Fruit fly (Drosophila melanogaster) whole organism, embryonic: Measurements from ENCODE around the gene Naa80.

Experiments used
- C15 ChIP-seq: fragments of 200-800 bp; sonication (Bioruptor generic); IDR thresholded peaks from 3 replicates; pipeline ENCODE4 v1.3.6; 2022; ENCODE audit warnings: missing biosample characterization, missing genetic modification characterization
- CG11093 ChIP-seq: fragments of 200-800 bp; sonication (Bioruptor generic); IDR thresholded peaks from 3 replicates; pipeline ENCODE4 v1.3.6; 2022; ENCODE audit warnings: missing biosample characterization, missing genetic modification characterization
- CG13894 ChIP-seq: fragments of 200-800 bp; sonication (Bioruptor generic); optimal IDR thresholded peaks from 3 replicates; lab custom pipeline; 2018; ENCODE audit warnings: missing biosample characterization, mild to moderate bottlenecking, missing genetic modification characterization, moderate library complexity
- CG14965 ChIP-seq: fragments of 200-800 bp; sonication (Bioruptor generic); optimal IDR thresholded peaks from 2 replicates; lab custom pipeline; 2016; ENCODE audit warnings: missing biosample characterization, missing genetic modification characterization, borderline replicate concordance
- CG15479 ChIP-seq: fragments of 200-800 bp; sonication (Bioruptor generic); optimal IDR thresholded peaks from 3 replicates; lab custom pipeline; 2019; ENCODE audit warnings: missing biosample characterization, mild to moderate bottlenecking, missing genetic modification characterization, moderate library complexity
- CG17186 ChIP-seq: fragments of 200-800 bp; sonication (Bioruptor generic); optimal IDR thresholded peaks from 3 replicates; lab custom pipeline; 2017; ENCODE audit warnings: missing biosample characterization, missing genetic modification reagents, missing genetic modification characterization
- CG18262 ChIP-seq: fragments of 200-800 bp; optimal IDR thresholded peaks from 3 replicates; lab custom pipeline; 2019; ENCODE audit warnings: missing biosample characterization, mild to moderate bottlenecking, missing genetic modification characterization, moderate library complexity
- CG18476 ChIP-seq: fragments of 200-800 bp; sonication (Bioruptor generic); optimal IDR thresholded peaks from 2 replicates; lab custom pipeline; 2016; ENCODE audit warnings: missing biosample characterization, mild to moderate bottlenecking, missing genetic modification characterization
- CG30431 ChIP-seq: fragments of 200-800 bp; sonication (Bioruptor generic); optimal IDR thresholded peaks from 2 replicates; lab custom pipeline; 2017; ENCODE audit warnings: missing biosample characterization, missing genetic modification characterization
- CG34422 ChIP-seq: fragments of 200-800 bp; sonication (Bioruptor generic); IDR thresholded peaks from 3 replicates; pipeline ENCODE4 v1.3.6; 2022; ENCODE audit warnings: missing biosample characterization, missing genetic modification characterization
- CG6813 ChIP-seq: fragments of 200-800 bp; sonication (Bioruptor generic); optimal IDR thresholded peaks from 2 replicates; lab custom pipeline; 2017; ENCODE audit warnings: missing biosample characterization, missing genetic modification characterization, mild to moderate bottlenecking, moderate library complexity, missing genetic modification reagents
- CG7271 ChIP-seq: fragments of 200-800 bp; sonication (Bioruptor generic); optimal IDR thresholded peaks from 2 replicates; lab custom pipeline; 2018; ENCODE audit warnings: missing biosample characterization, mild to moderate bottlenecking, missing genetic modification characterization, moderate library complexity
- CG8478 ChIP-seq: fragments of >200 bp; optimal IDR thresholded peaks from 2 replicates; lab custom pipeline; 2018
- Chrac-16 ChIP-seq: fragments of 200-800 bp; sonication (Bioruptor generic); optimal IDR thresholded peaks from 3 replicates; lab custom pipeline; 2016; ENCODE audit warnings: missing biosample characterization, missing genetic modification characterization
- CkIIα-i1 ChIP-seq: fragments of 200-800 bp; sonication (Bioruptor generic); IDR thresholded peaks from 2 replicates; pipeline ENCODE4 v1.3.6; 2022; ENCODE audit warnings: missing biosample characterization, missing genetic modification characterization
- CrebB ChIP-seq: fragments of 200-800 bp; sonication (Bioruptor generic); optimal IDR thresholded peaks from 3 replicates; lab custom pipeline; 2018; ENCODE audit warnings: missing biosample characterization, mild to moderate bottlenecking, missing genetic modification characterization
- D19B ChIP-seq: fragments of 200-800 bp; sonication (Bioruptor generic); optimal IDR thresholded peaks from 2 replicates; lab custom pipeline; 2017; ENCODE audit warnings: missing biosample characterization, mild to moderate bottlenecking, missing genetic modification characterization
- Dek ChIP-seq: fragments of 200-800 bp; sonication (Bioruptor generic); optimal IDR thresholded peaks from 3 replicates; lab custom pipeline; 2019; ENCODE audit warnings: missing biosample characterization, mild to moderate bottlenecking, missing genetic modification characterization, moderate library complexity
- E2f1 ChIP-seq: fragments of 200-800 bp; sonication (Bioruptor generic); IDR thresholded peaks from 2 replicates; pipeline ENCODE4 v1.3.6; 2022; ENCODE audit warnings: missing biosample characterization, missing genetic modification characterization
- Fer3 ChIP-seq: fragments of 200-800 bp; sonication (Bioruptor generic); optimal IDR thresholded peaks from 2 replicates; lab custom pipeline; 2018; ENCODE audit warnings: missing biosample characterization, mild to moderate bottlenecking, missing genetic modification characterization, moderate library complexity
- Hsf ChIP-seq: fragments of 200-800 bp; sonication (Bioruptor generic); optimal IDR thresholded peaks from 3 replicates; lab custom pipeline; 2016; ENCODE audit warnings: missing biosample characterization, missing genetic modification characterization
- Mes4 ChIP-seq: fragments of 200-800 bp; sonication (Bioruptor generic); optimal IDR thresholded peaks from 2 replicates; lab custom pipeline; 2016; ENCODE audit warnings: missing biosample characterization, missing genetic modification characterization
- Neu2 ChIP-seq: fragments of 200-800 bp; sonication (Bioruptor generic); optimal IDR thresholded peaks from 3 replicates; lab custom pipeline; 2016; ENCODE audit warnings: missing biosample characterization, missing genetic modification characterization, borderline replicate concordance
- Nf-YA ChIP-seq: fragments of 200-800 bp; sonication (Bioruptor generic); IDR thresholded peaks from 2 replicates; pipeline ENCODE4 v1.3.6; 2022; ENCODE audit warnings: missing biosample characterization, missing genetic modification characterization
- Oli ChIP-seq: fragments of 200-800 bp; sonication (Bioruptor generic); optimal IDR thresholded peaks from 2 replicates; lab custom pipeline; 2018; ENCODE audit warnings: missing biosample characterization, mild to moderate bottlenecking, missing genetic modification characterization, moderate library complexity
- Trl ChIP-seq, 3 experiments: fragments of >200 bp in 2 of 3; fragments of 200-800 bp in 1 of 3; sonication (Bioruptor generic) in 1 of 3; optimal IDR thresholded peaks; 2 replicates in 1 of 3; 3 replicates in 2 of 3; lab custom pipeline; 2016 to 2017; ENCODE audit warnings: missing biosample characterization in 1 of 3, missing genetic modification characterization in 1 of 3
- ap ChIP-seq: fragments of 200-800 bp; sonication (Bioruptor generic); IDR thresholded peaks from 2 replicates; pipeline ENCODE4 v1.3.6; 2022; ENCODE audit warnings: missing biosample characterization, missing genetic modification characterization
- ash1 ChIP-seq: fragments of 200-800 bp; sonication (Bioruptor generic); optimal IDR thresholded peaks from 2 replicates; lab custom pipeline; 2018; ENCODE audit warnings: missing biosample characterization, mild to moderate bottlenecking, missing genetic modification characterization
- bigmax ChIP-seq: fragments of 200-800 bp; sonication (Bioruptor generic); optimal IDR thresholded peaks from 2 replicates; lab custom pipeline; 2018; ENCODE audit warnings: missing biosample characterization, mild to moderate bottlenecking, missing genetic modification characterization
- btn ChIP-seq: fragments of 200-800 bp; sonication (Bioruptor generic); optimal IDR thresholded peaks from 2 replicates; lab custom pipeline; 2016; ENCODE audit warnings: missing biosample characterization, missing genetic modification characterization
- danr ChIP-seq: fragments of 200-800 bp; sonication (Bioruptor generic); IDR thresholded peaks from 2 replicates; pipeline ENCODE4 v1.3.6; 2022; ENCODE audit warnings: missing biosample characterization, missing genetic modification characterization
- dimm ChIP-seq: fragments of 200-800 bp; sonication (Bioruptor generic); IDR thresholded peaks from 2 replicates; pipeline ENCODE4 v1.3.6; 2022; ENCODE audit warnings: missing biosample characterization, missing genetic modification characterization
- dpn ChIP-seq, 2 experiments: fragments of 200-800 bp; sonication (Bioruptor generic); optimal IDR thresholded peaks; 3 replicates each; lab custom pipeline; 2016; ENCODE audit warnings: missing biosample characterization in 2 of 2, missing genetic modification characterization in 2 of 2
- hb ChIP-seq: fragments of 200-800 bp; sonication (Bioruptor generic); IDR thresholded peaks from 3 replicates; pipeline ENCODE4 v1.3.6; 2022; ENCODE audit warnings: missing biosample characterization, missing genetic modification characterization; ENCODE audit not compliant: partially characterized antibody
- jigr1 ChIP-seq: fragments of 200-800 bp; sonication (Bioruptor generic); IDR thresholded peaks from 3 replicates; pipeline ENCODE4 v1.3.6; 2022; ENCODE audit warnings: missing biosample characterization, missing genetic modification characterization
- org-1 ChIP-seq: fragments of 200-800 bp; sonication (Bioruptor generic); optimal IDR thresholded peaks from 2 replicates; lab custom pipeline; 2017; ENCODE audit warnings: missing biosample characterization, missing genetic modification characterization
- p53 ChIP-seq: fragments of 200-800 bp; sonication (Bioruptor generic); optimal IDR thresholded peaks from 2 replicates; lab custom pipeline; 2016; ENCODE audit warnings: missing biosample characterization, missing genetic modification characterization
- phol ChIP-seq: fragments of 200-800 bp; sonication (Bioruptor generic); optimal IDR thresholded peaks from 3 replicates; lab custom pipeline; 2018; ENCODE audit warnings: missing biosample characterization, mild to moderate bottlenecking, missing genetic modification characterization, moderate library complexity
- pros ChIP-seq: fragments of 200-800 bp; sonication (Bioruptor generic); optimal IDR thresholded peaks from 3 replicates; lab custom pipeline; 2019; ENCODE audit warnings: missing biosample characterization, mild to moderate bottlenecking, missing genetic modification characterization, moderate library complexity
- ranshi ChIP-seq: fragments of 200-800 bp; sonication (Bioruptor generic); IDR thresholded peaks from 2 replicates; pipeline ENCODE4 v1.3.6; 2022; ENCODE audit warnings: missing biosample characterization, missing genetic modification characterization
- repo ChIP-seq: fragments of 200-800 bp; sonication (Bioruptor generic); optimal IDR thresholded peaks from 2 replicates; lab custom pipeline; 2016; ENCODE audit warnings: missing biosample characterization, missing genetic modification characterization
- ro ChIP-seq: fragments of 200-800 bp; sonication (Bioruptor generic); IDR thresholded peaks from 2 replicates; pipeline ENCODE4 v1.3.6; 2022; ENCODE audit warnings: missing biosample characterization, missing genetic modification characterization
- salm ChIP-seq: fragments of 200-800 bp; sonication (Bioruptor generic); optimal IDR thresholded peaks from 2 replicates; lab custom pipeline; 2018; ENCODE audit warnings: missing biosample characterization, mild to moderate bottlenecking, missing genetic modification characterization
- scrt ChIP-seq: fragments of 200-800 bp; sonication (Bioruptor generic); optimal IDR thresholded peaks from 2 replicates; lab custom pipeline; 2018; ENCODE audit warnings: missing biosample characterization, mild to moderate bottlenecking, missing genetic modification characterization, moderate library complexity
- so ChIP-seq: fragments of 200-800 bp; sonication (Bioruptor generic); IDR thresholded peaks from 3 replicates; pipeline ENCODE4 v1.3.6; 2022; ENCODE audit warnings: missing biosample characterization, missing genetic modification characterization
- sr ChIP-seq: fragments of 200-800 bp; sonication (Bioruptor generic); IDR thresholded peaks from 3 replicates; pipeline ENCODE4 v1.3.6; 2022; ENCODE audit warnings: missing biosample characterization, missing genetic modification characterization
- tll ChIP-seq, 2 experiments: fragments of 200-800 bp in 1 of 2; fragments of >200 bp in 1 of 2; sonication (Bioruptor generic) in 1 of 2; optimal IDR thresholded peaks; 2 replicates each; lab custom pipeline; 2017 to 2019; ENCODE audit warnings: missing biosample characterization in 2 of 2, missing genetic modification characterization in 2 of 2, mild to moderate bottlenecking in 1 of 2, moderate library complexity in 1 of 2
- tup ChIP-seq: fragments of 200-800 bp; sonication (Bioruptor generic); optimal IDR thresholded peaks from 2 replicates; lab custom pipeline; 2016; ENCODE audit warnings: missing biosample characterization, mild to moderate bottlenecking, missing genetic modification characterization, moderate library complexity
- yki ChIP-seq: fragments of >200 bp; optimal IDR thresholded peaks from 3 replicates; lab custom pipeline; 2018
- zfh2 ChIP-seq: fragments of 200-800 bp; sonication (Bioruptor generic); optimal IDR thresholded peaks from 2 replicates; lab custom pipeline; 2016; ENCODE audit warnings: missing biosample characterization, missing genetic modification characterization

Gene Naa80

DNA sequence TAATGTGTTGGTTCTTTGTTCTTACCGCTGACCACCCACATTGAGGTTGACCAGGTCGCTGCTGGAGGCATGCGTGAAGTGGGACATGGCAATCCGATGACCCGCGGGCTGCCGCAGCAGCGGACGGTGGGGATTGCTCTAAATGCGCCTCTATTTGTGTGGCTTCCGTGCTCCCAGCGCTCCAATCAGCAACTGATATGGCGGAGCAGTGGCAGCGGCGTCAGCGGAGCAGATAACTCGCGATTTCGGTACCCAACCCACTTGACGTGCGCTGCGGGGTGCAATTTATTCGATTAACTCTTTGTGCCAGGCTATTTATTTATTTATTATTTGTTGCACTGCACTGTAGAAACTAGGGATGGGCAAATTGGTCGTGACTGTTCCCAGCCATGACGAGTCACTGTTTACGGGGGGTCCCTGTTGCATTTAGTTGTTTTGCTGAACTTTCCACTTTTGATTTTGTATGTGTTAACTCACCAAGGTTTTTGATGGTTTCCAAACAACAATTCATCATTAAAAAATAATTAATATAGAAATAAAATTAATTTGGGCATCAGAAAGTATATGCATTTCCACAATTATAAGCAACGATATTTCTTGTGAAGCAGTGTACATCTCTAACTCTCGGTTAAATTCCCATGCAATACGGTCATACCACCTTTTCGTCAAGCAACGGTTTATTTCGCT, 33.2 kb downstream of the Naa80 start, which contains the start of the genes CG9467 and CG8526 (continued):
- TF ChIP-seq hb (GFP tag; lab: Robert Waterston, UW) = peak; percentile 70; the same call in 1 of the 3 replicates
- no peak for TF ChIP-seq CG7271 (tag; lab: Kevin White, UChicago)
- TF ChIP-seq p53 (GFP tag; lab: Kevin White, UChicago) = no peak
- TF ChIP-seq CrebB = no peak
- no peak for TF ChIP-seq Nf-YA (GFP tag; lab: Robert Waterston, UW)
- no peak for TF ChIP-seq scrt (GFP tag; lab: Kevin White, UChicago)
- no peak for TF ChIP-seq sr (GFP tag; lab: Robert Waterston, UW)
- peak; percentile 71 for TF ChIP-seq zfh2 (GFP tag; lab: Kevin White, UChicago)
- TF ChIP-seq jigr1 (GFP tag; lab: Robert Waterston, UW) = peak; percentile 57; the same call in 2 of the 3 replicates
- TF ChIP-seq dimm (GFP tag; lab: Robert Waterston, UW) = no peak
- no peak for TF ChIP-seq bigmax
- TF ChIP-seq dpn (GFP tag; optimal IDR thresholded peaks at IDR 0.05; lab: Kevin White, UChicago) = peak; percentile 52 to 71
- TF ChIP-seq CG18476 (GFP tag; lab: Kevin White, UChicago) = peak; percentile 25
- peak; percentile 24 for TF ChIP-seq CG17186 (GFP tag; lab: Kevin White, UChicago)
- peak; percentile 83 for TF ChIP-seq phol (tag; lab: Kevin White, UChicago)
- no peak for TF ChIP-seq org-1
- TF ChIP-seq ap (GFP tag; lab: Robert Waterston, UW) = no peak
- peak; percentile 13 for TF ChIP-seq tup (GFP tag; lab: Kevin White, UChicago)
- no peak for TF ChIP-seq ash1 (GFP tag; lab: Kevin White, UChicago)
- peak; percentile 38; the same call in 1 of the 2 replicates for TF ChIP-seq E2f1 (GFP tag; lab: Robert Waterston, UW)
- TF ChIP-seq Chrac-16 (GFP tag; lab: Kevin White, UChicago) = peak; percentile 74
- peak; percentile 4 for TF ChIP-seq salm
- TF ChIP-seq CG11093 (GFP tag; lab: Robert Waterston, UW) = 0 out of 3 replicates have a peak, but pooled peaks have one; percentile 41
- no peak for TF ChIP-seq Mes4 (GFP tag; lab: Kevin White, UChicago)
- no peak for TF ChIP-seq CG6813
- peak; percentile 72 for TF ChIP-seq Dek (tag; lab: Kevin White, UChicago)
- TF ChIP-seq CG8478 (lab: Kevin White, UChicago) = no peak
- peak; percentile 50 for TF ChIP-seq D19B
- TF ChIP-seq CG18262 = peak; percentile 69
- TF ChIP-seq yki (lab: Kevin White, UChicago) = no peak
- no peak for TF ChIP-seq btn (GFP tag; lab: Kevin White, UChicago)
- TF ChIP-seq CG14965 (GFP tag; lab: Kevin White, UChicago) = no peak
- TF ChIP-seq Trl (optimal IDR thresholded peaks at IDR 0.05; lab: Kevin White, UChicago) = no peak
- peak; percentile 28 for TF ChIP-seq Trl (GFP tag; optimal IDR thresholded peaks at IDR 0.05; lab: Kevin White, UChicago)
- no peak for TF ChIP-seq CkIIα-i1
- TF ChIP-seq Fer3 (tag; lab: Kevin White, UChicago) = peak; percentile 53
- no peak for TF ChIP-seq CG30431 (GFP tag; lab: Kevin White, UChicago)
- TF ChIP-seq ranshi (GFP tag; lab: Robert Waterston, UW) = peak; percentile 31; the same call in 1 of the 2 replicates
- no peak for TF ChIP-seq pros (GFP tag; lab: Kevin White, UChicago)
- TF ChIP-seq ro = no peak
- TF ChIP-seq tll (GFP tag; optimal IDR thresholded peaks at IDR 0.05; lab: Kevin White, UChicago) = peak in 1 of 2 experiments; percentile 44
- peak; percentile 60 for TF ChIP-seq Hsf (GFP tag; lab: Kevin White, UChicago)
- TF ChIP-seq C15 (GFP tag; lab: Robert Waterston, UW) = 0 out of 3 replicates have a peak, but pooled peaks have one; percentile 17
- no peak for TF ChIP-seq CG15479 (GFP tag; lab: Kevin White, UChicago)
- no peak for TF ChIP-seq danr
- TF ChIP-seq CG34422 (GFP tag; lab: Robert Waterston, UW) = peak; percentile 50; the same call in 1 of the 3 replicates
- TF ChIP-seq repo = no peak
- no peak for TF ChIP-seq Neu2 (GFP tag; lab: Kevin White, UChicago)
- no peak for TF ChIP-seq CG13894 (tag; lab: Kevin White, UChicago)
- peak; percentile 37 for TF ChIP-seq Oli (tag; lab: Kevin White, UChicago)
- no peak for TF ChIP-seq so
